Worm (Caenorhabditis elegans): ENCODE measurements around the gene cct-4.

The cct-4 gene

DNA sequence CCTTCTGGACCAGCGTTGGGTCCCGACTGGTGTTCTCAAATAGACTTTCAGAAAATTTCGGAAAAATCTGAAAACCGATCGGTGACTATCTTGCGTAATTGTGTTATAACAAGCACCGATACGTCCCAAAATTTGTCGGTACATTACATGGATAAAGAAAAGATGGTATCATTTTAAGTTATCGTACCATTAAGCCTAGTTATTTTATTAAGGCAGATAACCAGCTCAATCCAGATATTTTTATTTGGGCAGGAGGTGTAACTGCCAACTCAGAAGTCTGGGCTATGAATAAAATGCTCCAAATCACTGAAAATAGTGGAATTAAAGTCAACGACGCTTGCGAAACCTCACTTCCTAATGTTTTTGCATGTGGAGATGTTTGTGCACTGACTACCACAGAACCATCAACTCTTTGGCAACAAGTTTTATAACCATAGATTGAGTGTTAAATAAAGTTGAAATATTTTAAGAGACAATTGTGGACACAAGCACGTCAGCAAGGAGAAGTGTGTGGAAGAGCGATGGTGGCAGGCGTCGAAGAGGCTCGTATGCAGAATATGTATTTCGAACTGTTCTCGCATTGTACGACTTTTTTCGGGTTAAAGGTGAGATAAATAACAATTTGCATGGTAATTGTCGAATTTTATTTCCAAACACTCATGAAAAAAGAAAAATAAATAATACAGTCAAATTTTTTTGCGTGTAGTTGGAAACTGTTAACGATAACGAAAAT, 42.9 kb downstream of the cct-4 start:
- TF ChIP-seq nhr-12 (tag; optimal IDR thresholded peaks at IDR 0.05) (no peak), mep-1 (tag; optimal IDR thresholded peaks at IDR 0.05) (no peak), bed-3 (GFP tag; optimal IDR thresholded peaks at IDR 0.05) (no peak), zip-8 (tag; optimal IDR thresholded peaks at IDR 0.05) (no peak), hlh-1 (tag; optimal IDR thresholded peaks at IDR 0.05) (no peak), lin-32 (GFP tag; optimal IDR thresholded peaks at IDR 0.05) (no peak)

DNA sequence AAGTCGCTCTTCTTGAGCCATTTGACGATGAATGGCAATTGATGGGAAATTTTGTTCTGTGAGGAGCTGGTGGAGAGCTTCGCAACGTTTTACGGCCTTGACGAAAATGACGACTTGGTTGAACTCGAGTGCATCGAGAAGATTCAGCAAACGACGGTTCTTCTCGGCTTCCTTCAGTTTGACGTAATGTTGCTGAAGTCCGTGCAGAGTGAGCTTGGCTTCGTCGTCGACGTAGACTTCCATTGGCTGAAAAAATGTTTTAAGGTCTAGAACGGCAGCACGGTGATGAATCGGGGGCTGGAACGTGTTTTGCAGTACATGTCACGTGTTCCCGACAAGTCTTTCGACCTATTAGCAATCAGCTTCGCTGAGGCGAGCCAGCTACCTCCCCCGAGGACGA, 44.0 kb downstream of the cct-4 start:
- no peak for TF ChIP-seq tbx-8 (GFP tag; optimal IDR thresholded peaks at IDR 0.05)
- TF ChIP-seq blmp-1 (tag; optimal IDR thresholded peaks at IDR 0.05) = no peak
- TF ChIP-seq sptf-1 (tag; optimal IDR thresholded peaks at IDR 0.05) = no peak
- TF ChIP-seq ces-1 (GFP tag; optimal IDR thresholded peaks at IDR 0.05) = no peak
- TF ChIP-seq nhr-2 (tag; optimal IDR thresholded peaks at IDR 0.05) = no peak
- TF ChIP-seq elt-3 (tag; optimal IDR thresholded peaks at IDR 0.05) = no peak
- TF ChIP-seq ceh-43 (GFP tag; optimal IDR thresholded peaks at IDR 0.05) = no peak
- TF ChIP-seq mep-1 (tag; optimal IDR thresholded peaks at IDR 0.05) = no peak
- TF ChIP-seq snpc-4 (tag; optimal IDR thresholded peaks at IDR 0.05) = no peak
- no peak for TF ChIP-seq flh-1 (GFP tag; optimal IDR thresholded peaks at IDR 0.05)
- no peak for TF ChIP-seq mab-5 (tag; optimal IDR thresholded peaks at IDR 0.05)
- no peak for TF ChIP-seq sem-2 (GFP tag; optimal IDR thresholded peaks at IDR 0.05)
- TF ChIP-seq cnd-1 (tag; optimal IDR thresholded peaks at IDR 0.05) = no peak
- no peak for TF ChIP-seq nhr-237 (tag; optimal IDR thresholded peaks at IDR 0.05)
- TF ChIP-seq ztf-11 (tag; optimal IDR thresholded peaks at IDR 0.05) = no peak
- TF ChIP-seq nhr-76 (tag; optimal IDR thresholded peaks at IDR 0.05) = no peak
- TF ChIP-seq unc-120 (tag; optimal IDR thresholded peaks at IDR 0.05; ENCODE audit: poor library complexity, severe bottlenecking) = no peak
- TF ChIP-seq mls-2 (tag; optimal IDR thresholded peaks at IDR 0.05) = no peak

DNA sequence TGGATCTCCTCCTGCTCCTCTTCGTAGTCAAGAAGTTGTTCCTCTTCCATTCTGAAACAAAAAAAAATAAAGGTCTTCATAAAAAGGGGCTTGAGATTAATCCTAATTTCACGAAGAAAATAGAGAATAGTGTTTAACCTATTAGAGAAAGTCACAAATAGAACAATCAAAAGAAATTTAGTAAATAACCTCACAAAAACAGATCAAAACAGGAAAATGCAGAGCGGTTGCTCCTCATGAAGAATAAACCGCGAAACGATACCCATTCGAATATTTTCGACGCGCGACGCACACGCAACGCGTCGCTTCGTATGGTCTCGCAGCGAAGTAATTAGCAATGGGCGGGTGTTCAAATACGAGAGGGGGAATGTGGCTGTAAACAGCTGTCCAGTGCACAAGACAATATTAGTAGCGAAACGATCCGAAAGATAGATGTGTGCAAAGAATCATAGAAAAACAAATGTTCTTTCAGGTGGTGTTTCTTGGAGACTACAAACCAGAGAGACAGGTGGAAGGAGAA, 45.4 kb downstream of the cct-4 start, which contains the start of gene hel-1:
TSS of gene hel-1 (minus strand) at position 51 of the 520 bp plus-strand sequence.
- TF ChIP-seq ham-2 (GFP tag; optimal IDR thresholded peaks at IDR 0.05) (peak; percentile 56), unc-120 (tag; optimal IDR thresholded peaks at IDR 0.05; ENCODE audit: poor library complexity, severe bottlenecking) (peak; percentile 91), M03D4.4 (tag; optimal IDR thresholded peaks at IDR 0.05) (peak; percentile 34), tbx-8 (GFP tag; optimal IDR thresholded peaks at IDR 0.05) (no peak), nhr-76 (tag; optimal IDR thresholded peaks at IDR 0.05) (no peak), elt-3 (tag; optimal IDR thresholded peaks at IDR 0.05) (no peak), nhr-28 (tag; optimal IDR thresholded peaks at IDR 0.05) (no peak), ces-1 (GFP tag; optimal IDR thresholded peaks at IDR 0.05) (peak; percentile 84), hlh-1 (tag; optimal IDR thresholded peaks at IDR 0.05) (peak; percentile 98), flh-1 (GFP tag; optimal IDR thresholded peaks at IDR 0.05) (no peak), pha-4 (tag; optimal IDR thresholded peaks at IDR 0.05) (peak; percentile 92), nhr-12 (tag; optimal IDR thresholded peaks at IDR 0.05) (no peak), ceh-83 (GFP tag; optimal IDR thresholded peaks at IDR 0.05) (peak; percentile 13), nhr-2 (tag; optimal IDR thresholded peaks at IDR 0.05) (peak; percentile 19), ztf-11 (tag; optimal IDR thresholded peaks at IDR 0.05) (peak; percentile 37), elt-1 (tag; optimal IDR thresholded peaks at IDR 0.05; ENCODE audit: borderline replicate concordance, insufficient read depth) (no peak), snpc-4 (tag; optimal IDR thresholded peaks at IDR 0.05) (no peak), ceh-43 (GFP tag; optimal IDR thresholded peaks at IDR 0.05) (peak; percentile 66), ceh-39 (tag; optimal IDR thresholded peaks at IDR 0.05) (peak; percentile 81), lin-32 (GFP tag; optimal IDR thresholded peaks at IDR 0.05) (peak; percentile 83), unc-62 (GFP tag; optimal IDR thresholded peaks at IDR 0.05) (peak; percentile 61), lsy-2 (tag; optimal IDR thresholded peaks at IDR 0.05) (peak; percentile 81), mls-2 (tag; optimal IDR thresholded peaks at IDR 0.05) (peak; percentile 69), zip-8 (tag; optimal IDR thresholded peaks at IDR 0.05) (no peak), sem-2 (GFP tag; optimal IDR thresholded peaks at IDR 0.05) (no peak), mep-1 (tag; optimal IDR thresholded peaks at IDR 0.05) (peak; percentile 90), nhr-237 (tag; optimal IDR thresholded peaks at IDR 0.05) (peak; percentile 77), lin-13 (tag; optimal IDR thresholded peaks at IDR 0.05) (peak; percentile 92), sptf-1 (tag; optimal IDR thresholded peaks at IDR 0.05) (peak; percentile 64), drap-1 (GFP tag; optimal IDR thresholded peaks at IDR 0.05) (peak; percentile 45), bed-3 (GFP tag; optimal IDR thresholded peaks at IDR 0.05) (no peak), unc-39 (tag; optimal IDR thresholded peaks at IDR 0.05) (no peak), mab-5 (tag; optimal IDR thresholded peaks at IDR 0.05) (peak; percentile 67), cnd-1 (tag; optimal IDR thresholded peaks at IDR 0.05) (peak; percentile 81), blmp-1 (tag; optimal IDR thresholded peaks at IDR 0.05) (no peak)

Data from whole organism, mixed stage, embryonic.